Fruit fly (Drosophila melanogaster) whole organism, embryonic: ENCODE measurements around the gene CG14142.

ENCODE experiments used
- CG11085 ChIP-seq: fragments of 200-800 bp; sonication (Bioruptor generic); IDR thresholded peaks from 2 replicates; pipeline ENCODE4 v1.3.6; 2022; ENCODE audit warnings: missing biosample characterization, missing genetic modification characterization
- CG13424 ChIP-seq: fragments of 200-800 bp; sonication (Bioruptor generic); optimal IDR thresholded peaks from 2 replicates; lab custom pipeline; 2019; ENCODE audit warnings: missing biosample characterization, mild to moderate bottlenecking, missing genetic modification characterization, moderate library complexity
- CG13775 ChIP-seq: fragments of 200-800 bp; sonication (Bioruptor generic); optimal IDR thresholded peaks from 3 replicates; lab custom pipeline; 2017; ENCODE audit warnings: missing biosample characterization, mild to moderate bottlenecking, missing genetic modification characterization
- CG15514 ChIP-seq: fragments of 200-800 bp; sonication (Bioruptor generic); optimal IDR thresholded peaks from 3 replicates; lab custom pipeline; 2017; ENCODE audit warnings: missing biosample characterization, missing genetic modification characterization, mild to moderate bottlenecking, moderate library complexity, missing genetic modification reagents
- CG17361 ChIP-seq: fragments of 200-800 bp; sonication (Bioruptor generic); IDR thresholded peaks from 3 replicates; pipeline ENCODE4 v1.3.6; 2022; ENCODE audit warnings: missing biosample characterization, missing genetic modification characterization
- CG2116 ChIP-seq: fragments of 200-800 bp; sonication (Bioruptor generic); optimal IDR thresholded peaks from 3 replicates; lab custom pipeline; 2018; ENCODE audit warnings: missing biosample characterization, mild to moderate bottlenecking, missing genetic modification characterization
- CG2120 ChIP-seq: fragments of 200-800 bp; sonication (Bioruptor generic); optimal IDR thresholded peaks from 3 replicates; lab custom pipeline; 2016; ENCODE audit warnings: missing biosample characterization, missing genetic modification characterization
- CG3065 ChIP-seq: fragments of 200-800 bp; sonication (Bioruptor generic); optimal IDR thresholded peaks from 2 replicates; lab custom pipeline; 2016; ENCODE audit warnings: missing biosample characterization, missing genetic modification characterization
- CG31388 ChIP-seq: fragments of 200-800 bp; sonication (Bioruptor generic); optimal IDR thresholded peaks from 2 replicates; lab custom pipeline; 2016; ENCODE audit warnings: missing biosample characterization, missing genetic modification characterization
- CG4820 ChIP-seq: fragments of 200-800 bp; sonication (Bioruptor generic); optimal IDR thresholded peaks from 3 replicates; lab custom pipeline; 2016; ENCODE audit warnings: missing biosample characterization, missing genetic modification characterization
- CG6272 ChIP-seq: fragments of 200-800 bp; sonication (Bioruptor generic); IDR thresholded peaks from 2 replicates; pipeline ENCODE4 v1.3.6; 2022; ENCODE audit warnings: missing biosample characterization, missing genetic modification characterization
- CG7357 ChIP-seq: fragments of 200-800 bp; sonication (Bioruptor generic); IDR thresholded peaks from 3 replicates; pipeline ENCODE4 v1.3.6; 2022; ENCODE audit warnings: missing biosample characterization, missing genetic modification characterization
- CG7372 ChIP-seq: fragments of 200-800 bp; sonication (Bioruptor generic); IDR thresholded peaks from 2 replicates; pipeline ENCODE4 v1.3.6; 2022; ENCODE audit warnings: missing biosample characterization, missing genetic modification characterization
- CG7786 ChIP-seq: fragments of 200-800 bp; sonication (Bioruptor generic); optimal IDR thresholded peaks from 2 replicates; lab custom pipeline; 2016; ENCODE audit warnings: missing biosample characterization, missing genetic modification characterization
- CG8290 ChIP-seq, 3 experiments: fragments of 200-800 bp; sonication (Bioruptor generic); optimal IDR thresholded peaks; 2 replicates each; lab custom pipeline; 2016 to 2019; ENCODE audit warnings: missing biosample characterization in 3 of 3, missing genetic modification characterization in 3 of 3, mild to moderate bottlenecking in 2 of 3, moderate library complexity in 1 of 3
- CG9727 ChIP-seq: fragments of 200-800 bp; sonication (Bioruptor generic); optimal IDR thresholded peaks from 3 replicates; lab custom pipeline; 2017; ENCODE audit warnings: missing biosample characterization, mild to moderate bottlenecking, missing genetic modification characterization
- CG9876 ChIP-seq: fragments of 200-800 bp; sonication (Bioruptor generic); optimal IDR thresholded peaks from 2 replicates; lab custom pipeline; 2016; ENCODE audit warnings: missing biosample characterization, missing genetic modification characterization
- Dll ChIP-seq: fragments of 200-800 bp; sonication (Bioruptor generic); IDR thresholded peaks from 4 replicates; pipeline ENCODE4 v1.3.6; 2022; ENCODE audit warnings: missing biosample characterization, missing genetic modification characterization; ENCODE audit not compliant: partially characterized antibody
- Dp ChIP-seq: fragments of 200-800 bp; sonication (Bioruptor generic); optimal IDR thresholded peaks from 2 replicates; lab custom pipeline; 2018; ENCODE audit warnings: missing biosample characterization, mild to moderate bottlenecking, missing genetic modification characterization, moderate library complexity
- Elba2 ChIP-seq: fragments of 200-800 bp; sonication (Bioruptor generic); optimal IDR thresholded peaks from 3 replicates; lab custom pipeline; 2016; ENCODE audit warnings: missing biosample characterization, missing genetic modification characterization
- Ets97D ChIP-seq: fragments of 200-800 bp; sonication (Bioruptor generic); optimal IDR thresholded peaks from 3 replicates; lab custom pipeline; 2016; ENCODE audit warnings: missing biosample characterization, missing genetic modification characterization
- HHEX ChIP-seq: fragments of 200-800 bp; sonication (Bioruptor generic); optimal IDR thresholded peaks from 3 replicates; lab custom pipeline; 2017; ENCODE audit warnings: missing biosample characterization, mild to moderate bottlenecking, missing genetic modification characterization, missing genetic modification reagents
- HLH4C ChIP-seq: fragments of 200-800 bp; sonication (Bioruptor generic); IDR thresholded peaks from 3 replicates; pipeline ENCODE4 v1.3.6; 2022; ENCODE audit warnings: missing biosample characterization, missing genetic modification characterization; ENCODE audit not compliant: partially characterized antibody
- HmgZ ChIP-seq: fragments of 200-800 bp; sonication (Bioruptor generic); optimal IDR thresholded peaks from 2 replicates; lab custom pipeline; 2018; ENCODE audit warnings: missing biosample characterization, mild to moderate bottlenecking, missing genetic modification characterization
- NC2β ChIP-seq: fragments of 200-800 bp; sonication (Bioruptor generic); optimal IDR thresholded peaks from 2 replicates; lab custom pipeline; 2016; ENCODE audit warnings: missing biosample characterization, missing genetic modification characterization
- NK7.1 ChIP-seq: fragments of 200-800 bp; sonication (Bioruptor generic); optimal IDR thresholded peaks from 3 replicates; lab custom pipeline; 2016; ENCODE audit warnings: missing biosample characterization, missing genetic modification characterization
- NfI ChIP-seq: fragments of 200-800 bp; sonication (Bioruptor generic); optimal IDR thresholded peaks from 3 replicates; lab custom pipeline; 2018; ENCODE audit warnings: missing biosample characterization, mild to moderate bottlenecking, missing genetic modification characterization, moderate library complexity
- PHDP ChIP-seq: fragments of 200-800 bp; sonication (Bioruptor generic); optimal IDR thresholded peaks from 3 replicates; lab custom pipeline; 2018; ENCODE audit warnings: missing biosample characterization, mild to moderate bottlenecking, missing genetic modification characterization, moderate library complexity
- Vsx1 ChIP-seq: fragments of 200-800 bp; sonication (Bioruptor generic); optimal IDR thresholded peaks from 2 replicates; lab custom pipeline; 2017; ENCODE audit warnings: missing biosample characterization, mild to moderate bottlenecking, missing genetic modification characterization, missing genetic modification reagents
- bbx ChIP-seq: fragments of 200-800 bp; sonication (Bioruptor generic); IDR thresholded peaks from 2 replicates; pipeline ENCODE4 v1.3.6; 2022; ENCODE audit warnings: missing biosample characterization, missing genetic modification characterization; ENCODE audit not compliant: partially characterized antibody
- cad ChIP-seq: fragments of >200 bp; optimal IDR thresholded peaks from 2 replicates; lab custom pipeline; 2017; ENCODE audit warnings: missing biosample characterization, missing genetic modification characterization
- caup ChIP-seq: fragments of 200-800 bp; sonication (Bioruptor generic); optimal IDR thresholded peaks from 3 replicates; lab custom pipeline; 2017; ENCODE audit warnings: missing biosample characterization, mild to moderate bottlenecking, missing genetic modification characterization, moderate library complexity; ENCODE audit not compliant: severe bottlenecking
- chm ChIP-seq: fragments of 200-800 bp; sonication (Bioruptor generic); IDR thresholded peaks from 2 replicates; pipeline ENCODE4 v1.3.6; 2022; ENCODE audit warnings: missing biosample characterization, missing genetic modification characterization
- dysf ChIP-seq: fragments of 200-800 bp; sonication (Bioruptor generic); IDR thresholded peaks from 3 replicates; pipeline ENCODE4 v1.3.6; 2022; ENCODE audit warnings: missing biosample characterization, missing genetic modification characterization
- emc ChIP-seq: fragments of 200-800 bp; sonication (Bioruptor generic); optimal IDR thresholded peaks from 2 replicates; lab custom pipeline; 2016; ENCODE audit warnings: missing biosample characterization, missing genetic modification characterization
- fd96Cb ChIP-seq: fragments of 200-800 bp; sonication (Bioruptor generic); optimal IDR thresholded peaks from 2 replicates; lab custom pipeline; 2018; ENCODE audit warnings: missing biosample characterization, mild to moderate bottlenecking, missing genetic modification characterization, moderate library complexity
- gsb-n ChIP-seq: fragments of 200-800 bp; sonication (Bioruptor generic); optimal IDR thresholded peaks from 3 replicates; lab custom pipeline; 2018; ENCODE audit warnings: missing biosample characterization, mild to moderate bottlenecking, missing genetic modification characterization
- hb ChIP-seq: fragments of 200-800 bp; sonication (Bioruptor generic); IDR thresholded peaks from 3 replicates; pipeline ENCODE4 v1.3.6; 2022; ENCODE audit warnings: missing biosample characterization, missing genetic modification characterization; ENCODE audit not compliant: partially characterized antibody
- ind ChIP-seq: fragments of 200-800 bp; sonication (Bioruptor generic); optimal IDR thresholded peaks from 3 replicates; lab custom pipeline; 2016; ENCODE audit warnings: missing biosample characterization, missing genetic modification characterization
- ken ChIP-seq: fragments of 200-800 bp; sonication (Bioruptor generic); IDR thresholded peaks from 3 replicates; pipeline ENCODE4 v1.3.6; 2022; ENCODE audit warnings: missing biosample characterization, missing genetic modification characterization
- lab ChIP-seq: fragments of 200-800 bp; sonication (Bioruptor generic); optimal IDR thresholded peaks from 3 replicates; lab custom pipeline; 2017; ENCODE audit warnings: missing biosample characterization, missing genetic modification characterization, mild to moderate bottlenecking, moderate library complexity, missing genetic modification reagents
- pita ChIP-seq: fragments of 200-800 bp; sonication (Bioruptor generic); optimal IDR thresholded peaks from 2 replicates; lab custom pipeline; 2017; ENCODE audit warnings: missing biosample characterization, mild to moderate bottlenecking, missing genetic modification characterization
- slbo ChIP-seq: fragments of 200-800 bp; sonication (Bioruptor generic); IDR thresholded peaks from 2 replicates; pipeline ENCODE4 v1.3.6; 2022; ENCODE audit warnings: missing biosample characterization, missing genetic modification characterization
- sob ChIP-seq: fragments of 200-800 bp; sonication (Bioruptor generic); IDR thresholded peaks from 2 replicates; pipeline ENCODE4 v1.3.6; 2022; ENCODE audit warnings: missing biosample characterization, missing genetic modification characterization
- tna ChIP-seq: fragments of 200-800 bp; sonication (Bioruptor generic); IDR thresholded peaks from 2 replicates; pipeline ENCODE4 v1.3.6; 2022; ENCODE audit warnings: missing biosample characterization, missing genetic modification characterization; ENCODE audit not compliant: partially characterized antibody
- unc-4 ChIP-seq: fragments of 200-800 bp; sonication (Bioruptor generic); IDR thresholded peaks from 2 replicates; pipeline ENCODE4 v1.3.6; 2022; ENCODE audit warnings: missing biosample characterization, missing genetic modification characterization; ENCODE audit not compliant: partially characterized antibody
- vfl ChIP-seq: fragments of 200-800 bp; sonication (Bioruptor generic); optimal IDR thresholded peaks from 2 replicates; lab custom pipeline; 2016; ENCODE audit warnings: missing biosample characterization, missing genetic modification characterization
- wdn ChIP-seq: fragments of 200-800 bp; sonication (Bioruptor generic); IDR thresholded peaks from 2 replicates; pipeline ENCODE4 v1.3.6; 2022; ENCODE audit warnings: missing biosample characterization, missing genetic modification characterization
- zf30C ChIP-seq: fragments of 200-800 bp; sonication (Bioruptor generic); optimal IDR thresholded peaks from 3 replicates; lab custom pipeline; 2018; ENCODE audit warnings: missing biosample characterization, mild to moderate bottlenecking, missing genetic modification characterization

The CG14142 gene

dm6 chr3L:11148478-11149251 is 24.6 kb upstream of the CG14142 start (continued):
- no peak for TF ChIP-seq Dp (GFP tag; lab: Kevin White, UChicago)
- TF ChIP-seq Dll (GFP tag; lab: Robert Waterston, UW): no peak
- TF ChIP-seq caup (GFP tag; lab: Kevin White, UChicago): no peak
- TF ChIP-seq CG11085: no peak
- peak; percentile 35 for TF ChIP-seq HHEX (GFP tag; lab: Kevin White, UChicago)
- TF ChIP-seq vfl (GFP tag; lab: Kevin White, UChicago): no peak
- no peak for TF ChIP-seq NK7.1 (GFP tag; lab: Kevin White, UChicago)
- TF ChIP-seq hb (GFP tag; lab: Robert Waterston, UW): no peak
- no peak for TF ChIP-seq CG8290 (GFP tag; optimal IDR thresholded peaks at IDR 0.05; lab: Kevin White, UChicago)
- no peak for TF ChIP-seq CG8290 (tag; optimal IDR thresholded peaks at IDR 0.05; lab: Kevin White, UChicago)
- TF ChIP-seq CG2120 (GFP tag; lab: Kevin White, UChicago): no peak
- no peak for TF ChIP-seq wdn (GFP tag; lab: Robert Waterston, UW)
- TF ChIP-seq CG7372 (GFP tag; lab: Robert Waterston, UW): no peak
- peak; percentile 58 for TF ChIP-seq CG17361 (GFP tag; lab: Robert Waterston, UW)
- TF ChIP-seq fd96Cb (tag; lab: Kevin White, UChicago): peak; percentile 63
- no peak for TF ChIP-seq Ets97D (GFP tag; lab: Kevin White, UChicago)
- no peak for TF ChIP-seq CG31388 (GFP tag; lab: Kevin White, UChicago)
- no peak for TF ChIP-seq CG6272 (GFP tag; lab: Robert Waterston, UW)
- TF ChIP-seq ind (GFP tag; lab: Kevin White, UChicago): peak; percentile 49
- TF ChIP-seq CG3065 (GFP tag; lab: Kevin White, UChicago): no peak
- TF ChIP-seq unc-4 (GFP tag; lab: Robert Waterston, UW): no peak
- TF ChIP-seq CG7357 (GFP tag; lab: Robert Waterston, UW): peak; percentile 20; the same call in 1 of the 3 replicates
- no peak for TF ChIP-seq pita (GFP tag; lab: Kevin White, UChicago)
- TF ChIP-seq chm (GFP tag; lab: Robert Waterston, UW): no peak
- TF ChIP-seq HLH4C (GFP tag; lab: Robert Waterston, UW): no peak
- TF ChIP-seq CG13424 (tag; lab: Kevin White, UChicago): peak; percentile 46
- TF ChIP-seq bbx (GFP tag; lab: Robert Waterston, UW): no peak
- TF ChIP-seq PHDP (tag; lab: Kevin White, UChicago): peak; percentile 38
- TF ChIP-seq CG13775 (GFP tag; lab: Kevin White, UChicago): no peak
- TF ChIP-seq cad: no peak
- no peak for TF ChIP-seq CG15514 (GFP tag; lab: Kevin White, UChicago)
- TF ChIP-seq zf30C: no peak
- TF ChIP-seq gsb-n (tag; lab: Kevin White, UChicago): peak; percentile 53
- TF ChIP-seq slbo: no peak
- no peak for TF ChIP-seq CG2116 (GFP tag; lab: Kevin White, UChicago)
- TF ChIP-seq HmgZ (tag; lab: Kevin White, UChicago): no peak
- no peak for TF ChIP-seq sob
- no peak for TF ChIP-seq emc (GFP tag; lab: Kevin White, UChicago)
- peak; percentile 20 for TF ChIP-seq NfI (GFP tag; lab: Kevin White, UChicago)
- TF ChIP-seq dysf (GFP tag; lab: Robert Waterston, UW): peak; percentile 70
- TF ChIP-seq ken (GFP tag; lab: Robert Waterston, UW): no peak
- TF ChIP-seq CG4820 (GFP tag; lab: Kevin White, UChicago): peak; percentile 41
- no peak for TF ChIP-seq Vsx1 (GFP tag; lab: Kevin White, UChicago)
- TF ChIP-seq Elba2 (GFP tag; lab: Kevin White, UChicago): no peak
- TF ChIP-seq CG9876 (GFP tag; lab: Kevin White, UChicago): no peak
- no peak for TF ChIP-seq NC2β
- TF ChIP-seq CG9727 (GFP tag; lab: Kevin White, UChicago): no peak
- TF ChIP-seq lab (GFP tag; lab: Kevin White, UChicago): peak; percentile 55
- no peak for TF ChIP-seq tna
- no peak for TF ChIP-seq CG7786 (GFP tag; lab: Kevin White, UChicago)
